Worm (Caenorhabditis elegans) whole organism, L1 larva: Measurements from ENCODE around the gene fozi-1.
A peak's percentile ranks its signal among the peaks of the same experiment; 100 is the strongest.

ENCODE experiments used
- C04F5.9 ChIP-seq: sonication (generic microtip); optimal IDR thresholded peaks from 2 replicates; lab custom pipeline; 2016; ENCODE audit warnings: missing genetic modification characterization, missing compliant biosample characterization
- C16A3.4 ChIP-seq: fragments of 150-350 bp; optimal IDR thresholded peaks from 2 replicates; lab custom pipeline; 2014; ENCODE audit warnings: missing biosample characterization, missing genetic modification characterization
- C34B4.2 ChIP-seq: sonication (generic microtip); optimal IDR thresholded peaks from 2 replicates; lab custom pipeline; 2017; ENCODE audit warnings: mild to moderate bottlenecking, missing genetic modification characterization, missing compliant biosample characterization
- F16B12.6 ChIP-seq: fragments of 150-350 bp; optimal IDR thresholded peaks from 2 replicates; lab custom pipeline; 2014; ENCODE audit warnings: missing biosample characterization, missing genetic modification characterization
- blmp-1 ChIP-seq: fragments of 150-350 bp; optimal IDR thresholded peaks from 2 replicates; lab custom pipeline; 2014; ENCODE audit warnings: missing biosample characterization, missing genetic modification characterization
- ceh-8 ChIP-seq: fragments of 200-800 bp; sonication (Bioruptor generic); optimal IDR thresholded peaks from 2 replicates; lab custom pipeline; 2018; ENCODE audit warnings: mild to moderate bottlenecking, missing genetic modification characterization, moderate library complexity, missing compliant biosample characterization
- ceh-82 ChIP-seq, 3 experiments: fragments of 150-350 bp in 1 of 3; sonication (generic microtip) in 2 of 3; optimal IDR thresholded peaks; 2 replicates each; lab custom pipeline; 2014 to 2017; ENCODE audit warnings: missing biosample characterization in 3 of 3, missing genetic modification characterization in 3 of 3
- efl-1 ChIP-seq, 4 experiments: fragments of 150-350 bp; optimal IDR thresholded peaks in 3 of 4; peaks in 1 of 4; 1 replicate in 1 of 4; 2 replicates in 3 of 4; lab custom pipeline; 2014; ENCODE audit warnings: missing biosample characterization in 2 of 4, missing genetic modification characterization in 2 of 4, missing genetic modification reagents in 2 of 4
- elt-2 ChIP-seq: sonication (generic microtip); optimal IDR thresholded peaks from 2 replicates; lab custom pipeline; 2016; ENCODE audit warnings: missing genetic modification characterization, mild to moderate bottlenecking, inconsistent platforms, missing compliant biosample characterization, missing genetic modification reagents
- fkh-10 ChIP-seq: sonication (generic microtip); optimal IDR thresholded peaks from 2 replicates; lab custom pipeline; 2017; ENCODE audit warnings: missing biosample characterization, missing genetic modification reagents, missing genetic modification characterization
- hlh-17 ChIP-seq: fragments of 200-800 bp; sonication (Bioruptor generic); optimal IDR thresholded peaks from 2 replicates; lab custom pipeline; 2018; ENCODE audit warnings: missing genetic modification characterization, mild to moderate bottlenecking, missing compliant biosample characterization, moderate library complexity, borderline replicate concordance
- hlh-4 ChIP-seq: sonication (generic microtip); optimal IDR thresholded peaks from 2 replicates; lab custom pipeline; 2016; ENCODE audit warnings: mild to moderate bottlenecking, missing genetic modification characterization, missing compliant biosample characterization
- irx-1 ChIP-seq: sonication (generic microtip); optimal IDR thresholded peaks from 2 replicates; lab custom pipeline; 2016; ENCODE audit warnings: missing genetic modification characterization, missing compliant biosample characterization
- jun-1 ChIP-seq: fragments of 150-350 bp; optimal IDR thresholded peaks from 2 replicates; lab custom pipeline; 2014; ENCODE audit warnings: missing biosample characterization, missing genetic modification reagents, missing genetic modification characterization
- lin-14 ChIP-seq: fragments of 200-800 bp; sonication (Bioruptor generic); optimal IDR thresholded peaks from 2 replicates; lab custom pipeline; 2018; ENCODE audit warnings: mild to moderate bottlenecking, missing genetic modification characterization, moderate library complexity, missing compliant biosample characterization
- lin-35 ChIP-seq, 2 experiments: fragments of 150-350 bp; optimal IDR thresholded peaks; 2 replicates each; lab custom pipeline; 2014; ENCODE audit warnings: missing biosample characterization in 2 of 2, missing genetic modification characterization in 2 of 2, missing genetic modification reagents in 2 of 2
- lin-39 ChIP-seq: fragments of 150-350 bp; optimal IDR thresholded peaks from 2 replicates; lab custom pipeline; 2014; ENCODE audit warnings: missing biosample characterization, missing genetic modification reagents, missing genetic modification characterization
- nhr-19 ChIP-seq: fragments of 200-800 bp; sonication (Bioruptor generic); conservative IDR thresholded peaks from 2 replicates; pipeline ENCODE4 v1.3.6; 2022; ENCODE audit warnings: missing genetic modification characterization, missing compliant biosample characterization
- nhr-20 ChIP-seq: sonication (generic microtip); optimal IDR thresholded peaks from 2 replicates; lab custom pipeline; 2016; ENCODE audit warnings: mild to moderate bottlenecking, missing genetic modification characterization, missing compliant biosample characterization
- nhr-47 ChIP-seq: sonication (generic microtip); optimal IDR thresholded peaks from 2 replicates; lab custom pipeline; 2016; ENCODE audit warnings: mild to moderate bottlenecking, missing genetic modification characterization, moderate library complexity, missing compliant biosample characterization
- nhr-77 ChIP-seq: fragments of 150-350 bp; optimal IDR thresholded peaks from 2 replicates; lab custom pipeline; 2014; ENCODE audit warnings: missing biosample characterization, missing genetic modification characterization
- nhr-85 ChIP-seq: sonication (generic microtip); peaks from one replicate; lab custom pipeline; 2016; ENCODE audit warnings: missing genetic modification characterization, inconsistent platforms, missing compliant biosample characterization
- nhr-90 ChIP-seq: sonication (generic microtip); optimal IDR thresholded peaks from 2 replicates; lab custom pipeline; 2016; ENCODE audit warnings: mild to moderate bottlenecking, missing genetic modification characterization, missing compliant biosample characterization; ENCODE audit not compliant: poor library complexity
- pag-3 ChIP-seq: sonication (generic microtip); optimal IDR thresholded peaks from 2 replicates; lab custom pipeline; 2017; ENCODE audit warnings: missing genetic modification characterization, mild to moderate bottlenecking, missing compliant biosample characterization, antibody characterized with exemption, borderline replicate concordance; ENCODE audit not compliant: insufficient read depth
- rnt-1 ChIP-seq: sonication (generic microtip); optimal IDR thresholded peaks from 2 replicates; lab custom pipeline; 2016; ENCODE audit warnings: mild to moderate bottlenecking, missing genetic modification characterization, moderate library complexity, missing compliant biosample characterization
- sptf-1 ChIP-seq: fragments of 150-350 bp; optimal IDR thresholded peaks from 2 replicates; lab custom pipeline; 2014; ENCODE audit warnings: missing biosample characterization, missing genetic modification characterization
- sup-37 ChIP-seq: fragments of 200-800 bp; sonication (Bioruptor generic); optimal IDR thresholded peaks from 2 replicates; lab custom pipeline; 2018; ENCODE audit warnings: mild to moderate bottlenecking, missing genetic modification characterization, missing compliant biosample characterization
- unc-86 ChIP-seq: sonication (generic microtip); optimal IDR thresholded peaks from 2 replicates; lab custom pipeline; 2016; ENCODE audit warnings: missing genetic modification characterization, missing compliant biosample characterization
- ztf-11 ChIP-seq, 2 experiments: sonication (generic microtip); optimal IDR thresholded peaks; 2 replicates each; lab custom pipeline; 2016 to 2017; ENCODE audit warnings: missing genetic modification characterization in 2 of 2, missing biosample characterization in 1 of 2, missing compliant biosample characterization in 1 of 2
- ztf-4 ChIP-seq: fragments of 150-350 bp; optimal IDR thresholded peaks from 2 replicates; lab custom pipeline; 2014; ENCODE audit warnings: missing biosample characterization, missing genetic modification characterization

The fozi-1 gene

ce11 chrIII:9269012-9269471, 12.5 kb upstream of the fozi-1 start, which contains the start of gene clip-1 (continued):
- TF ChIP-seq lin-39 (tag; lab: Kevin White, UChicago), result no peak
- TF ChIP-seq nhr-85 (tag; lab: Kevin White, UChicago), result peak; percentile 74
- TF ChIP-seq ztf-11 (tag; optimal IDR thresholded peaks at IDR 0.05; lab: Kevin White, UChicago), result no peak
- TF ChIP-seq, all 84 proteins: peak for 20

- TF ChIP-seq ztf-11 (tag; optimal IDR thresholded peaks at IDR 0.05; lab: Kevin White, UChicago) (no peak), lin-14 (GFP tag; lab: Kevin White, UChicago) (peak; percentile 24), irx-1 (tag; lab: Kevin White, UChicago) (no peak), hlh-4 (tag; lab: Kevin White, UChicago) (no peak), elt-2 (tag; lab: Kevin White, UChicago) (peak; percentile 47), blmp-1 (tag; lab: Kevin White, UChicago) (peak; percentile 15), efl-1 (optimal IDR thresholded peaks at IDR 0.05; lab: Kevin White, UChicago) (no peak), efl-1 (GFP tag; optimal IDR thresholded peaks at IDR 0.05 in 1 of 2; lab: Kevin White, UChicago) (peak in 1 of 2 experiments; percentile 42)
Observed at ce11 chrIII:9270183-9270582, 11.4 kb upstream of the fozi-1 start.

- no peak for TF ChIP-seq nhr-19 (GFP tag; lab: Robert Waterston, UW)
- no peak for TF ChIP-seq unc-86 (tag; lab: Kevin White, UChicago)
- TF ChIP-seq nhr-85 (tag; lab: Kevin White, UChicago), result peak; percentile 24
- no peak for TF ChIP-seq fkh-10 (GFP tag; lab: Kevin White, UChicago)
- TF ChIP-seq nhr-90 (tag; lab: Kevin White, UChicago), result no peak
- peak; percentile 68 for TF ChIP-seq lin-14 (GFP tag; lab: Kevin White, UChicago)
- TF ChIP-seq sup-37 (GFP tag; lab: Kevin White, UChicago), result no peak
- no peak for TF ChIP-seq F16B12.6
- peak in 1 of 3 experiments; percentile 23 for TF ChIP-seq ceh-82 (tag; optimal IDR thresholded peaks at IDR 0.05; lab: Kevin White, UChicago)
- TF ChIP-seq nhr-47, result no peak
Observed at ce11 chrIII:9271389-9271918, 10.1 kb upstream of the fozi-1 start.

ce11 chrIII:9272107-9272506, 9.5 kb upstream of the fozi-1 start:
- peak; percentile 61 for TF ChIP-seq lin-14 (GFP tag; lab: Kevin White, UChicago)
- TF ChIP-seq ceh-82 (tag; optimal IDR thresholded peaks at IDR 0.05; lab: Kevin White, UChicago), result peak in 2 of 3 experiments; percentile 10 to 28
- no peak for TF ChIP-seq C04F5.9 (tag; lab: Kevin White, UChicago)
- TF ChIP-seq, all 84 proteins: peak for 2

ce11 chrIII:9277803-9278202, 3.8 kb upstream of the fozi-1 start:
- TF ChIP-seq C34B4.2 (no peak), pag-3 (tag; lab: Kevin White, UChicago) (no peak), ztf-4 (tag; lab: Kevin White, UChicago) (no peak), nhr-90 (tag; lab: Kevin White, UChicago) (no peak), rnt-1 (tag; lab: Kevin White, UChicago) (no peak), hlh-17 (GFP tag; lab: Kevin White, UChicago) (no peak), nhr-20 (tag; lab: Kevin White, UChicago) (no peak), sptf-1 (no peak), blmp-1 (tag; lab: Kevin White, UChicago) (peak; percentile 68)

ce11 chrIII:9288540-9288939, 7.0 kb downstream of the fozi-1 start:
- TF ChIP-seq elt-2 (tag; lab: Kevin White, UChicago) (peak; percentile 15), nhr-90 (tag; lab: Kevin White, UChicago) (no peak)

- TF ChIP-seq nhr-20 (tag; lab: Kevin White, UChicago) (peak; percentile 57), ceh-8 (GFP tag; lab: Kevin White, UChicago) (no peak), C16A3.4 (tag; lab: Kevin White, UChicago) (no peak), nhr-90 (tag; lab: Kevin White, UChicago) (peak; percentile 3), elt-2 (tag; lab: Kevin White, UChicago) (peak; percentile 90), nhr-85 (tag; lab: Kevin White, UChicago) (peak; percentile 64), lin-35 (GFP tag; optimal IDR thresholded peaks at IDR 0.05; lab: Kevin White, UChicago) (peak in 1 of 2 experiments; percentile 53), jun-1 (peak; percentile 24), nhr-77 (tag; lab: Kevin White, UChicago) (no peak), efl-1 (optimal IDR thresholded peaks at IDR 0.05; lab: Kevin White, UChicago) (no peak), efl-1 (GFP tag; optimal IDR thresholded peaks at IDR 0.05 in 1 of 2; lab: Kevin White, UChicago) (peak in 1 of 2 experiments; percentile 76)
Observed at ce11 chrIII:9289815-9290214, 8.2 kb downstream of the fozi-1 start.
